Worm (Caenorhabditis elegans): ENCODE data around the gene fre-1.

Gene fre-1

DNA sequence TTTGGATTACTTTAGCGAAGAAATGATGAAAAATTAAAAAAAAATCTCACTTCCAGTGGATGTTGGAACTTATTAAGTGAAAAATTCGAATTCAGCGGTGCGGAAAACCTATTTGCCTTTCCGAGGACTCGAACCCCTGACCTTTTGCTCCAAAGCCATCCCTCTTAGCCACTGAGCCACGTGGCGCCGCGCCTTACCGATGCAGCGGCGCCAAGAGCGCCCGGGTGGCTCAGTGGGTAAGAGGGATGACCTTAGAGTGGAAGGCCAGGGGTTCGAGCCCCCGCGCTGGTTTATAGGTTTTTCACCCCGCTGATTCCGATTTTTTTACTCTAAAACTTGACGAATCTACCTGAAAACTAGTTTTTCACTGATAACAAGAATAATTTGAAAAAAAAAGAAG lies 40.0 kb upstream of the fre-1 start:
- TF ChIP-seq K11D2.4 (GFP tag; IDR thresholded peaks at IDR 0.05) (no peak), sea-2 (GFP tag; IDR thresholded peaks at IDR 0.05) (no peak), ama-1 (optimal IDR thresholded peaks at IDR 0.05) (no peak), ama-1 (GFP tag; optimal IDR thresholded peaks at IDR 0.05) (no peak), nhr-120 (GFP tag; IDR thresholded peaks at IDR 0.05) (0 out of 2 replicates have a peak, but pooled peaks have one; percentile 31), egrh-3 (GFP tag; IDR thresholded peaks at IDR 0.05) (peak; percentile 68; the same call in 1 of the 2 replicates), F10E7.11 (tag; optimal IDR thresholded peaks at IDR 0.05) (no peak), hlh-26 (GFP tag; conservative IDR thresholded peaks at IDR 0.05) (no peak), aptf-2 (GFP tag; conservative IDR thresholded peaks at IDR 0.05) (no peak), zfh-2 (GFP tag; conservative IDR thresholded peaks at IDR 0.05) (peak; percentile 88), hmg-1.2 (GFP tag; IDR thresholded peaks at IDR 0.05) (no peak)

DNA sequence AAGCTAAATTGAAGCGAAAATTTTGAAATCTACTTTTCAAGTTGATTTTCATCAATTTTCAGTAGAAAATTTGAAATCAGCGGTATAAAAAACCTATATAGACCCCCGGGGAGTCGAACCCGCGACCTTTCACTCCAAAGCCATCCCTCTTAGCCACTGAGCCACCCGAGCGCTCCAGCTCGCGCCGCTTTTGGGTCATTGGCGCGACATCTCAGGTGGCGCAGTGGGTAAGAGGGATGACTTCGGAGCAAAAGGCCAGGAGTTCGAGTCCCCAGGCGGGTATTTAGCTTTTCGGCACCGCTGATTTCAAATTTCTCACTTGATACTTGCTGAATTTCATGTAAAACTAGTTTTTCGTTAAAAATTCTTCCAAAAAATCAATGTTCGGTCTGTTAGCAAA lies 39.1 kb upstream of the fre-1 start:
- TF ChIP-seq zfh-2 (GFP tag; conservative IDR thresholded peaks at IDR 0.05) (peak; percentile 83), F23B12.7 (tag; optimal IDR thresholded peaks at IDR 0.05; ENCODE audit: insufficient read depth) (no peak), B0035.1 (tag; optimal IDR thresholded peaks at IDR 0.05) (no peak), lsy-27 (tag; optimal IDR thresholded peaks at IDR 0.05; ENCODE audit: borderline replicate concordance, insufficient read depth) (no peak), efl-1 (GFP tag; optimal IDR thresholded peaks at IDR 0.05) (no peak), F39B2.1 (GFP tag; IDR thresholded peaks at IDR 0.05) (no peak), hsf-1 (GFP tag; IDR thresholded peaks at IDR 0.05) (no peak), Y95B8A.8 (GFP tag; IDR thresholded peaks at IDR 0.05) (no peak), F57C9.4 (tag; optimal IDR thresholded peaks at IDR 0.05) (no peak), gei-17 (GFP tag; optimal IDR thresholded peaks at IDR 0.05) (no peak), somi-1 (GFP tag; optimal IDR thresholded peaks at IDR 0.05) (no peak), ztf-25 (GFP tag; IDR thresholded peaks at IDR 0.05) (no peak), tbp1 (GFP tag; optimal IDR thresholded peaks at IDR 0.05) (peak; percentile 39), egrh-3 (GFP tag; IDR thresholded peaks at IDR 0.05) (peak; percentile 68; the same call in 1 of the 2 replicates), cebp-1 (GFP tag; IDR thresholded peaks at IDR 0.05) (no peak), cebp-1 (tag; optimal IDR thresholded peaks at IDR 0.05) (no peak), mcd-1 (GFP tag; IDR thresholded peaks at IDR 0.05) (no peak), F10E7.11 (tag; optimal IDR thresholded peaks at IDR 0.05) (no peak), ztf-6 (GFP tag; IDR thresholded peaks at IDR 0.05) (no peak), pha-4 (tag; optimal IDR thresholded peaks at IDR 0.05) (no peak), nhr-27 (tag; optimal IDR thresholded peaks at IDR 0.05) (no peak), ztf-22 (GFP tag; optimal IDR thresholded peaks at IDR 0.05) (no peak), F52B5.7 (tag; optimal IDR thresholded peaks at IDR 0.05) (no peak), F57A8.1 (GFP tag; optimal IDR thresholded peaks at IDR 0.05) (no peak), sptf-2 (GFP tag; optimal IDR thresholded peaks at IDR 0.05) (no peak), attf-6 (GFP tag; IDR thresholded peaks at IDR 0.05) (no peak), ztf-3 (GFP tag; optimal IDR thresholded peaks at IDR 0.05) (no peak), akir-1 (GFP tag; optimal IDR thresholded peaks at IDR 0.05) (no peak), F37B4.10 (GFP tag; IDR thresholded peaks at IDR 0.05) (no peak), lin-26 (GFP tag; IDR thresholded peaks at IDR 0.05) (no peak), D2030.7 (GFP tag; IDR thresholded peaks at IDR 0.05) (0 out of 2 replicates have a peak, but pooled peaks have one; percentile 12)

Data from whole organism, young adult.